Worm (Caenorhabditis elegans) whole organism, mixed stage, embryonic: ENCODE data around the gene C44B12.3.
A peak's percentile ranks its signal among the peaks of the same experiment; 100 is the strongest.

Experiments
- M03D4.4 ChIP-seq: sonication (generic microtip); optimal IDR thresholded peaks from 2 replicates; lab custom pipeline; 2017; ENCODE audit warnings: mild to moderate bottlenecking, missing genetic modification characterization, missing compliant biosample characterization
- bed-3 ChIP-seq: fragments of 200-800 bp; sonication (Bioruptor generic); optimal IDR thresholded peaks from 3 replicates; lab custom pipeline; 2018; ENCODE audit warnings: mild to moderate bottlenecking, missing genetic modification characterization, moderate library complexity, missing compliant biosample characterization
- ham-2 ChIP-seq: fragments of 200-800 bp; sonication (Bioruptor generic); optimal IDR thresholded peaks from 2 replicates; lab custom pipeline; 2018; ENCODE audit warnings: mild to moderate bottlenecking, missing genetic modification characterization, missing compliant biosample characterization
- mep-1 ChIP-seq: fragments of 150-350 bp; optimal IDR thresholded peaks from 2 replicates; lab custom pipeline; 2017; ENCODE audit warnings: missing biosample characterization, missing genetic modification reagents, missing genetic modification characterization, inconsistent platforms
- pha-4 ChIP-seq: fragments of 150-350 bp; optimal IDR thresholded peaks from 2 replicates; lab custom pipeline; 2018; ENCODE audit warnings: missing biosample characterization, missing genetic modification reagents, missing genetic modification characterization
- tbx-8 ChIP-seq: fragments of 200-800 bp; sonication (Bioruptor generic); optimal IDR thresholded peaks from 2 replicates; lab custom pipeline; 2018; ENCODE audit warnings: mild to moderate bottlenecking, missing genetic modification characterization, moderate library complexity, missing compliant biosample characterization

ce11 chrIV:1108030-1108429 lies 3.5 kb downstream of the C44B12.3 start:
- no peak for TF ChIP-seq pha-4 (tag; lab: Kevin White, UChicago)
- no peak for TF ChIP-seq ham-2 (GFP tag; lab: Kevin White, UChicago)
- no peak for TF ChIP-seq mep-1
- TF ChIP-seq bed-3, result no peak
- TF ChIP-seq tbx-8 (GFP tag; lab: Kevin White, UChicago), result no peak
- peak; percentile 51 for TF ChIP-seq M03D4.4
